Worm (Caenorhabditis elegans): Measurements from ENCODE around the gene srh-245.
A peak's percentile ranks its signal among the peaks of the same experiment; 100 is the strongest.

ce11 chrV:676550-677084 is 20.9 kb upstream of the srh-245 start, which contains the start of the genes fbxa-72 and srx-21:
- TF ChIP-seq fos-1 (tag; optimal IDR thresholded peaks at IDR 0.05): no peak
- no peak for TF ChIP-seq jun-1 (tag; optimal IDR thresholded peaks at IDR 0.05)
- no peak for TF ChIP-seq nfya-1 (tag; optimal IDR thresholded peaks at IDR 0.05; ENCODE audit: insufficient read depth)
- TF ChIP-seq unc-39 (tag; optimal IDR thresholded peaks at IDR 0.05): no peak
- TF ChIP-seq unc-62 (GFP tag; optimal IDR thresholded peaks at IDR 0.05): no peak
- no peak for TF ChIP-seq pha-4 (tag; optimal IDR thresholded peaks at IDR 0.05)
- no peak for TF ChIP-seq elt-1 (tag; optimal IDR thresholded peaks at IDR 0.05)
- TF ChIP-seq ama-1 (optimal IDR thresholded peaks at IDR 0.05): no peak
- TF ChIP-seq skn-1 (tag; optimal IDR thresholded peaks at IDR 0.05): no peak
- TF ChIP-seq lin-39 (tag; optimal IDR thresholded peaks at IDR 0.05): no peak
- peak; percentile 12 for TF ChIP-seq snpc-4 (tag; optimal IDR thresholded peaks at IDR 0.05)

All from whole organism, L3 larva.